Worm (Caenorhabditis elegans): ENCODE measurements around the gene C17C3.11.

C17C3.11 gene

DNA sequence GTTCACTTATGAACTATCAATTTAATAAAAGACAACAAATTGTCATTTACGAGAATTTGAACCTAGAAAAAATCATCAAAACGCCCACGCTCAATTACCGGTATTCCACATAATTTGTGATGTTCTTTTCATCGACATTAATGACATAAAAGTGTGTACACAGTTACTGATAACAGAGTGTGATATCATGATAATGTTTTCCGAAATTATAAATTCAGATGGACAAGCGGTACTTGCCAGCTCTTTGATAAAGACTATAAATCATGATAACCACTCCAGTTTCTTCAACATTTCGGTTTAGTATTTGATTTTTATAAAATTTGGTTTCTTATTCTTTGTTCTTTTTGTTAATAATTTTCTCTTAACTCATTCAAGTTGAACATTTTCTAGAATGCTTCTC is 48.2 kb downstream of the C17C3.11 start, which contains the start of gene lys-8:
lys-8 (plus strand) TSS at position 391 of the 400 bp plus-strand sequence.
- no peak for TF ChIP-seq ttx-3 (tag; optimal IDR thresholded peaks at IDR 0.05)
- peak; percentile 98 for TF ChIP-seq elt-2 (tag; optimal IDR thresholded peaks at IDR 0.05)

DNA sequence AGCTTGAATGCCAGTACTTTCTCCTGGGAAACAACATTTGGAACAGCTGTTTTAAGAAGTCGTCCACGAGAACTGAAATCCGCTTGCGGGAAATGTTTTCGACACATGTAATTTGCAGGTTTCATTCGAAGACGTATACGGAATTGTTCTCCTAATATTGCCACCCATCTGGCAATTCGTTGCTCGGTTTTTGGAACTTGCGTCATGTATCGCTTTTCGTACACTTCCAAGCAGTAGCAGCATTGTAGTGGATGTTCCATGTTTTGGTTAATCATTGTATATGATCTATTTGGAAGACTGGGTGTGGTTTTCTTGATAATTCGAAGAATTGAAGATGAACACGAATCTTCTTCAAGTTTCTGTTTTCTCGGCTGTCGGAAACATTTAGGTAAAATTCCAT is 50.2 kb downstream of the C17C3.11 start:
- TF ChIP-seq lim-6 (tag; optimal IDR thresholded peaks at IDR 0.05) (no peak), K02D7.2 (tag; optimal IDR thresholded peaks at IDR 0.05) (no peak), unc-86 (tag; optimal IDR thresholded peaks at IDR 0.05) (no peak), pat-9 (tag; optimal IDR thresholded peaks at IDR 0.05) (no peak), zip-5 (tag; optimal IDR thresholded peaks at IDR 0.05) (no peak), ahr-1 (tag; optimal IDR thresholded peaks at IDR 0.05) (no peak), pqm-1 (tag; optimal IDR thresholded peaks at IDR 0.05) (no peak), npax-4 (tag; optimal IDR thresholded peaks at IDR 0.05) (no peak), ceh-6 (GFP tag; optimal IDR thresholded peaks at IDR 0.05) (no peak), fax-1 (tag; optimal IDR thresholded peaks at IDR 0.05) (no peak), ceh-9 (tag; optimal IDR thresholded peaks at IDR 0.05) (no peak), unc-42 (tag; optimal IDR thresholded peaks at IDR 0.05) (no peak), nhr-232 (tag; optimal IDR thresholded peaks at IDR 0.05) (no peak), Y22D7AL.16 (tag; optimal IDR thresholded peaks at IDR 0.05) (no peak), fkh-10 (GFP tag; optimal IDR thresholded peaks at IDR 0.05) (no peak)
